Worm (Caenorhabditis elegans) whole organism, young adult: ENCODE data around the gene clec-167.

ENCODE experiments used
- F49E8.2 ChIP-seq: sonication (generic microtip); optimal IDR thresholded peaks from 3 replicates; lab custom pipeline; 2017; ENCODE audit warnings: missing genetic modification characterization, mild to moderate bottlenecking, missing compliant biosample characterization, antibody characterized with exemption, moderate library complexity; ENCODE audit not compliant: insufficient read depth
- F52B5.7 ChIP-seq: sonication (generic microtip); optimal IDR thresholded peaks from 2 replicates; lab custom pipeline; 2016; ENCODE audit warnings: mild to moderate bottlenecking, missing genetic modification characterization, missing compliant biosample characterization
- ama-1 ChIP-seq, 3 experiments: fragments of 150-350 bp in 1 of 3; sonication (generic microtip) in 2 of 3; optimal IDR thresholded peaks; 2 replicates each; lab custom pipeline; 2014 to 2018; ENCODE audit warnings: missing biosample characterization in 2 of 3, missing genetic modification characterization in 2 of 3, missing genetic modification reagents in 2 of 3
- dox-1 ChIP-seq: fragments of 200-800 bp; sonication (Bioruptor generic); IDR thresholded peaks from 2 replicates; pipeline ENCODE4 v1.3.6; 2022; ENCODE audit warnings: missing genetic modification reagents, missing genetic modification characterization, missing compliant biosample characterization
- efl-1 ChIP-seq: fragments of 150-350 bp; optimal IDR thresholded peaks from 2 replicates; lab custom pipeline; 2014; ENCODE audit warnings: missing biosample characterization, missing genetic modification reagents, missing genetic modification characterization
- let-526 ChIP-seq: fragments of 200-800 bp; sonication (Bioruptor generic); IDR thresholded peaks from 2 replicates; pipeline ENCODE4 v1.3.6; 2022; ENCODE audit warnings: missing genetic modification reagents, missing genetic modification characterization, missing compliant biosample characterization
- lin-35 ChIP-seq, 3 experiments: fragments of 150-350 bp in 2 of 3; sonication (generic microtip) in 1 of 3; optimal IDR thresholded peaks; 2 replicates each; lab custom pipeline; 2014 to 2018; ENCODE audit warnings: missing biosample characterization in 3 of 3, missing genetic modification characterization in 3 of 3, missing genetic modification reagents in 3 of 3
- lin-54 ChIP-seq: fragments of 200-800 bp; sonication (Bioruptor generic); optimal IDR thresholded peaks from 2 replicates; lab custom pipeline; 2018; ENCODE audit warnings: mild to moderate bottlenecking, missing genetic modification characterization, missing compliant biosample characterization
- lsy-27 ChIP-seq: sonication (generic microtip); optimal IDR thresholded peaks from 2 replicates; lab custom pipeline; 2017; ENCODE audit warnings: missing genetic modification characterization, mild to moderate bottlenecking, missing compliant biosample characterization, antibody characterized with exemption, missing genotype, borderline replicate concordance; ENCODE audit not compliant: insufficient read depth
- nhr-27 ChIP-seq: fragments of 200-800 bp; sonication (Bioruptor generic); optimal IDR thresholded peaks from 2 replicates; lab custom pipeline; 2018; ENCODE audit warnings: mild to moderate bottlenecking, missing genetic modification characterization, moderate library complexity, missing compliant biosample characterization

DNA sequence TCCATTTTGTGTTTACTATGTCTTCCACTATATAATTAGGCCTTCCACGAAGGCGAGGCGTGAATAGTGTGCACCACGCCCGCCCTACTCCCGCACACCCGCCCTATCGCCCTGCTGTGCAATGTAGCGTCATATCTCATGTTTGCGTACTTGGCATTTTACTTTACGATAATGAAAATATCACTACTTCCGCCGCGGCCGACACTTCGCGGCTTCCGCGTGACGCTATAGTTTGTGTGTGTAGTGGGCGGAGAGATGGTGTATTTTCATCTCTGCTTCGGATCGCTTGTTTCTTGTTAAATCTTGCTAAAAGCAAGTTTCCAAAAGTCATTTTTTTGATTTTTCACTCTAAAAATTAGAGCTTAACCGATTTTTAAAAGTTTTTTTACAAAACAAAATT, 4.9 kb upstream of the clec-167 start:
- TF ChIP-seq lin-35 (GFP tag; optimal IDR thresholded peaks at IDR 0.05; lab: Kevin White, UChicago) (no peak), F52B5.7 (tag; lab: Kevin White, UChicago) (no peak), F49E8.2 (no peak), lin-54 (GFP tag; lab: Kevin White, UChicago) (peak; percentile 25), nhr-27 (tag; lab: Kevin White, UChicago) (no peak), efl-1 (GFP tag; lab: Kevin White, UChicago) (no peak), ama-1 (optimal IDR thresholded peaks at IDR 0.05; lab: Kevin White, UChicago) (no peak), ama-1 (GFP tag; optimal IDR thresholded peaks at IDR 0.05; lab: Kevin White, UChicago) (no peak), lsy-27 (tag; lab: Kevin White, UChicago) (no peak), let-526 (no peak), dox-1 (GFP tag; lab: Robert Waterston, UW) (peak; percentile 41; the same call in 1 of the 2 replicates)
